Worm (Caenorhabditis elegans) whole organism, L4 larva: ENCODE measurements around the gene dhhc-1.

Experiments used
- T26A8.4 ChIP-seq: fragments of 200-800 bp; sonication (Bioruptor generic); IDR thresholded peaks from 2 replicates; pipeline ENCODE4 v1.3.6; 2022; ENCODE audit warnings: missing genetic modification characterization, missing compliant biosample characterization
- ZK337.2 ChIP-seq: fragments of 200-800 bp; sonication (Bioruptor generic); IDR thresholded peaks from 2 replicates; pipeline ENCODE4 v1.3.6; 2022; ENCODE audit warnings: missing genetic modification reagents, missing genetic modification characterization, missing compliant biosample characterization
- aha-1 ChIP-seq: fragments of 150-350 bp; peaks from one replicate; lab custom pipeline; 2014; ENCODE audit warnings: missing biosample characterization, missing genetic modification characterization
- aly-2 ChIP-seq: sonication (generic microtip); optimal IDR thresholded peaks from 2 replicates; lab custom pipeline; 2018; ENCODE audit warnings: missing biosample characterization, missing genetic modification characterization
- ama-1 ChIP-seq: fragments of 150-350 bp; optimal IDR thresholded peaks from 2 replicates; lab custom pipeline; 2014; ENCODE audit warnings: inconsistent platforms, mixed read lengths
- ceh-20 ChIP-seq: fragments of 200-800 bp; sonication (Bioruptor generic); IDR thresholded peaks from 2 replicates; pipeline ENCODE4 v1.3.6; 2022; ENCODE audit warnings: missing genetic modification reagents, missing genetic modification characterization, missing compliant biosample characterization
- ceh-28 ChIP-seq: fragments of 150-350 bp; optimal IDR thresholded peaks from 2 replicates; lab custom pipeline; 2014; ENCODE audit warnings: missing biosample characterization, missing genetic modification reagents, missing genetic modification characterization
- ceh-32 ChIP-seq: sonication (generic microtip); optimal IDR thresholded peaks from 2 replicates; lab custom pipeline; 2016; ENCODE audit warnings: mild to moderate bottlenecking, missing genetic modification characterization, missing compliant biosample characterization; ENCODE audit not compliant: poor library complexity
- ctbp-1 ChIP-seq: fragments of 200-800 bp; sonication (Bioruptor generic); IDR thresholded peaks from 2 replicates; pipeline ENCODE4 v1.3.6; 2022; ENCODE audit warnings: missing genetic modification reagents, missing genetic modification characterization, missing compliant biosample characterization
- daf-12 ChIP-seq: fragments of 150-350 bp; optimal IDR thresholded peaks from 2 replicates; lab custom pipeline; 2014; ENCODE audit warnings: missing biosample characterization, missing genetic modification reagents, missing genetic modification characterization
- daf-16 ChIP-seq, 3 experiments: sonication (generic microtip); optimal IDR thresholded peaks; 2 replicates each; lab custom pipeline; 2016 to 2017; ENCODE audit warnings: missing genetic modification characterization in 3 of 3, missing genetic modification reagents in 3 of 3, mild to moderate bottlenecking in 2 of 3, missing compliant biosample characterization in 2 of 3, missing biosample characterization in 1 of 3, moderate library complexity in 1 of 3
- dmd-6 ChIP-seq: fragments of 200-800 bp; sonication (Bioruptor generic); IDR thresholded peaks from 2 replicates; pipeline ENCODE4 v1.3.6; 2022; ENCODE audit warnings: missing genetic modification reagents, missing genetic modification characterization, missing compliant biosample characterization
- dmd-8 ChIP-seq: fragments of 200-800 bp; sonication (Bioruptor generic); IDR thresholded peaks from 2 replicates; pipeline ENCODE4 v1.3.6; 2022; ENCODE audit warnings: missing genetic modification characterization, missing compliant biosample characterization
- egl-27 ChIP-seq: sonication (generic microtip); optimal IDR thresholded peaks from 3 replicates; lab custom pipeline; 2017; ENCODE audit warnings: missing biosample characterization, missing genetic modification reagents, missing genetic modification characterization
- fkh-10 ChIP-seq: fragments of 150-350 bp; optimal IDR thresholded peaks from 2 replicates; lab custom pipeline; 2014; ENCODE audit warnings: missing biosample characterization, missing genetic modification reagents, missing genetic modification characterization
- fos-1 ChIP-seq: fragments of 150-350 bp; optimal IDR thresholded peaks from 2 replicates; lab custom pipeline; 2014; ENCODE audit warnings: missing biosample characterization, missing genetic modification characterization
- gei-8 ChIP-seq: fragments of 200-800 bp; sonication (Bioruptor generic); optimal IDR thresholded peaks from 2 replicates; lab custom pipeline; 2018; ENCODE audit warnings: mild to moderate bottlenecking, missing genetic modification characterization, missing compliant biosample characterization
- hif-1 ChIP-seq, 2 experiments: sonication (generic microtip); optimal IDR thresholded peaks; 2 replicates each; lab custom pipeline; 2016 to 2017; ENCODE audit warnings: missing compliant biosample characterization in 2 of 2, missing genetic modification characterization in 2 of 2, missing genetic modification reagents in 2 of 2, missing genotype in 2 of 2, mild to moderate bottlenecking in 1 of 2
- hlh-11 ChIP-seq: fragments of 200-800 bp; sonication (Bioruptor generic); optimal IDR thresholded peaks from 2 replicates; lab custom pipeline; 2018; ENCODE audit warnings: mild to moderate bottlenecking, missing genetic modification characterization, missing compliant biosample characterization
- hlh-30 ChIP-seq: sonication (generic microtip); optimal IDR thresholded peaks from 2 replicates; lab custom pipeline; 2017; ENCODE audit warnings: antibody characterized with exemption, mild to moderate bottlenecking, missing genetic modification characterization, missing compliant biosample characterization; ENCODE audit not compliant: insufficient read depth
- lin-1 ChIP-seq: fragments of 200-800 bp; sonication (Bioruptor generic); IDR thresholded peaks from 2 replicates; pipeline ENCODE4 v1.3.6; 2022; ENCODE audit warnings: missing genetic modification reagents, missing genetic modification characterization, missing compliant biosample characterization
- lin-15B ChIP-seq: fragments of 150-350 bp; sonication (generic microtip); optimal IDR thresholded peaks from 3 replicates; lab custom pipeline; 2014; ENCODE audit warnings: missing biosample characterization, missing genetic modification characterization
- lsy-2 ChIP-seq, 2 experiments: fragments of 150-350 bp in 1 of 2; sonication (generic microtip) in 1 of 2; optimal IDR thresholded peaks; 2 replicates each; lab custom pipeline; 2014 to 2017; ENCODE audit warnings: missing biosample characterization in 2 of 2, missing genetic modification characterization in 2 of 2
- mdl-1 ChIP-seq, 2 experiments: fragments of 150-350 bp in 1 of 2; sonication (generic microtip) in 1 of 2; optimal IDR thresholded peaks; 2 replicates each; lab custom pipeline; 2014 to 2017; ENCODE audit warnings: missing biosample characterization in 2 of 2, missing genetic modification characterization in 2 of 2
- mxl-2 ChIP-seq: fragments of 200-800 bp; sonication (Bioruptor generic); conservative IDR thresholded peaks from 2 replicates; pipeline ENCODE4 v1.3.6; 2022; ENCODE audit warnings: missing genetic modification reagents, missing genetic modification characterization, missing compliant biosample characterization
- mxl-3 ChIP-seq: fragments of 200-800 bp; sonication (Bioruptor generic); optimal IDR thresholded peaks from 2 replicates; lab custom pipeline; 2018; ENCODE audit warnings: mild to moderate bottlenecking, missing genetic modification characterization, missing compliant biosample characterization
- nhr-10 ChIP-seq: fragments of 150-350 bp; optimal IDR thresholded peaks from 2 replicates; lab custom pipeline; 2014; ENCODE audit warnings: missing biosample characterization, missing genetic modification characterization
- nhr-102 ChIP-seq: sonication (generic microtip); optimal IDR thresholded peaks from 2 replicates; lab custom pipeline; 2016; ENCODE audit warnings: mild to moderate bottlenecking, missing genetic modification characterization, moderate library complexity, missing compliant biosample characterization
- nhr-11 ChIP-seq: fragments of 150-350 bp; optimal IDR thresholded peaks from 2 replicates; lab custom pipeline; 2014; ENCODE audit warnings: missing biosample characterization, missing genetic modification characterization
- nhr-111 ChIP-seq: fragments of 200-800 bp; sonication (Bioruptor generic); optimal IDR thresholded peaks from 2 replicates; lab custom pipeline; 2018; ENCODE audit warnings: mild to moderate bottlenecking, missing genetic modification characterization, missing compliant biosample characterization
- nhr-28 ChIP-seq: fragments of 150-350 bp; optimal IDR thresholded peaks from 2 replicates; lab custom pipeline; 2014; ENCODE audit warnings: missing biosample characterization, missing genetic modification characterization
- nhr-48 ChIP-seq: sonication (generic microtip); optimal IDR thresholded peaks from 2 replicates; lab custom pipeline; 2016; ENCODE audit warnings: mild to moderate bottlenecking, missing genetic modification characterization, missing compliant biosample characterization
- nhr-6 ChIP-seq: fragments of 150-350 bp; optimal IDR thresholded peaks from 2 replicates; lab custom pipeline; 2014; ENCODE audit warnings: missing biosample characterization, missing genetic modification characterization
- pqm-1 ChIP-seq: sonication (generic microtip); optimal IDR thresholded peaks from 2 replicates; lab custom pipeline; 2017; ENCODE audit warnings: missing biosample characterization, missing genetic modification characterization
- rbr-2 ChIP-seq: sonication (generic microtip); optimal IDR thresholded peaks from 2 replicates; lab custom pipeline; 2016; ENCODE audit warnings: missing genotype, missing genetic modification characterization, missing compliant biosample characterization
- saeg-2 ChIP-seq: fragments of 200-800 bp; sonication (Bioruptor generic); IDR thresholded peaks from 2 replicates; pipeline ENCODE4 v1.3.6; 2022; ENCODE audit warnings: missing genetic modification reagents, missing genetic modification characterization, missing compliant biosample characterization
- skn-1 ChIP-seq: fragments of 150-350 bp; optimal IDR thresholded peaks from 2 replicates; lab custom pipeline; 2014; ENCODE audit warnings: missing biosample characterization, missing genetic modification characterization
- unc-39 ChIP-seq: sonication (generic microtip); optimal IDR thresholded peaks from 2 replicates; lab custom pipeline; 2017; ENCODE audit warnings: missing biosample characterization, missing genetic modification characterization
- unc-62 ChIP-seq, 3 experiments: fragments of 150-350 bp in 1 of 3; sonication (generic microtip); optimal IDR thresholded peaks in 2 of 3; peaks in 1 of 3; 1 replicate in 1 of 3; 2 replicates in 2 of 3; lab custom pipeline; 2014 to 2017; ENCODE audit warnings: missing biosample characterization in 3 of 3, missing genetic modification characterization in 3 of 3, missing genetic modification reagents in 3 of 3, missing genotype in 1 of 3
- zfp-2 ChIP-seq: sonication (generic microtip); optimal IDR thresholded peaks from 2 replicates; lab custom pipeline; 2016; ENCODE audit warnings: mild to moderate bottlenecking, missing genetic modification characterization, missing compliant biosample characterization
- ztf-11 ChIP-seq: fragments of 150-350 bp; optimal IDR thresholded peaks from 2 replicates; lab custom pipeline; 2014; ENCODE audit warnings: missing biosample characterization, missing genetic modification characterization

dhhc-1 gene

DNA sequence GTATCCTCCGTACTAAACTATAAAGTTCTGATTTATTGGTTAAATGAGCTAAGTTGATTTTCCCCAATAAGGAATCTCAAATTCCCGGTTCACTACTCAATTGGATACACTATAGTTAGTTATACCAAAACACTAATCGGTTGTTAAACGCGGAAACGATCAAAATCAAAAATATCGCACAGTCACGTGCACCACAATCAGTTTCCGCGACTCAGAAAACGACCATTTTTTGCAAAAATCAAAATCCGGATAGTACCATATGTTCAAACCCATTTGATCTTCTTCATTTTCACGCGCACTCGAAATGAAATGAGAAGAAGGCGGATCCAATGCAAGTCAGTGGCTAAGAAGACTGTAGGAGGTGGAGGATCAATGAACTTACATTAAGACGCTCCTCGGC is 18.7 kb downstream of the dhhc-1 start:
- TF ChIP-seq mdl-1 (tag; optimal IDR thresholded peaks at IDR 0.05; lab: Kevin White, UChicago) (peak in 1 of 2 experiments; percentile 66), nhr-11 (tag; lab: Kevin White, UChicago) (no peak), hlh-11 (tag; lab: Kevin White, UChicago) (peak; percentile 31), nhr-28 (tag; lab: Kevin White, UChicago) (peak; percentile 59), hlh-30 (tag; lab: Kevin White, UChicago) (peak; percentile 30)

DNA sequence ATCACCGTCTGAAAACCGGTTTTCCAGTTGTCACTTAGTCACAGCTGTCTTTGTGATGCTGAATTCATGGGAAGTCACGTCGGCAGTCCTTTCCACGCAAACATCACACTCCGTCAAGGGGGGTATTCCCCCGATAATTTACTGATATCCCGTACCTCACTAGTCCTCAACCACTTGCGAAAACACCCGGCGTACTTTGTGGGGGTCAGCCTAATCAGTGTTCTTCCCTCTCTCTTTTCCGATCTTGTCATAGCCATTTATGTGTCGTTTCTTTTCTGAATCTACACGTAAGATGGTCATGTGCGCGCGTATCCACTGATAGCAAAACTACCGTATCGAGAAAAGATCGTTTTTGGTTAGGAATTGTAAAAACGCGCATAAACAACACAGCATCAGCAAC is 20.8 kb downstream of the dhhc-1 start:
- TF ChIP-seq aha-1 (peak; percentile 97), daf-16 (GFP tag; optimal IDR thresholded peaks at IDR 0.05; lab: Kevin White, UChicago) (no peak), daf-16 (tag; optimal IDR thresholded peaks at IDR 0.05; lab: Kevin White, UChicago) (no peak), nhr-28 (tag; lab: Kevin White, UChicago) (peak; percentile 43), daf-12 (tag; lab: Kevin White, UChicago) (no peak), unc-62 (GFP tag; optimal IDR thresholded peaks at IDR 0.05 in 1 of 2; lab: Kevin White, UChicago) (peak in 1 of 2 experiments; percentile 59), unc-62 (tag; optimal IDR thresholded peaks at IDR 0.05; lab: Kevin White, UChicago) (no peak), rbr-2 (no peak), hif-1 (tag; optimal IDR thresholded peaks at IDR 0.05; lab: Kevin White, UChicago) (peak; percentile 18 to 73), dmd-6 (GFP tag; lab: Robert Waterston, UW) (peak; percentile 28), lsy-2 (tag; optimal IDR thresholded peaks at IDR 0.05; lab: Kevin White, UChicago) (peak in 1 of 2 experiments; percentile 22), gei-8 (GFP tag; lab: Kevin White, UChicago) (peak; percentile 10), hlh-30 (tag; lab: Kevin White, UChicago) (peak; percentile 55), mxl-3 (peak; percentile 57), hlh-11 (tag; lab: Kevin White, UChicago) (peak; percentile 75), nhr-48 (tag; lab: Kevin White, UChicago) (peak; percentile 90), mdl-1 (tag; optimal IDR thresholded peaks at IDR 0.05; lab: Kevin White, UChicago) (peak; percentile 47 to 56), pqm-1 (tag; lab: Kevin White, UChicago) (no peak)
- TF ChIP-seq, all 104 proteins: peak for 12

DNA sequence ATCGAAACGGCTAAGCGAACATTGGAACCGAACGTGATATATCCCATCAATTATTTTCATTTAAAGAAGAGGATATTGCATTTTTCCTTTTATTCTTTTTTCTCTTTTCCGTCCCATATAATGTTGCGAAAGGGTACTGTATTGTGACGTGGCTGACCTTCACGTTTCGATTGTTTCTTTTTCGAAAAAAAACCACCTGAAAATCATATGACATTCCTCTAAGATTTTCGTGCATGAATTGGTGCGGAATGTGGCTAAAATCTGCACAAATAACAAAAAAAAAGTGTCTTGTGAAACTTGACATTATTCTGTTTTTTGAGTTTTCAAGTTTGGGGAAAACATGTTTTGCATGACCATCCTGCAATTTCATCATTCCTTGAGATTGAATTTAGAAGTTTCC is 21.9 kb downstream of the dhhc-1 start:
- TF ChIP-seq nhr-102 (no peak), aha-1 (peak; percentile 98), gei-8 (GFP tag; lab: Kevin White, UChicago) (no peak), mxl-2 (no peak), ceh-20 (GFP tag; lab: Robert Waterston, UW) (no peak), T26A8.4 (GFP tag; lab: Robert Waterston, UW) (no peak), ctbp-1 (GFP tag; lab: Robert Waterston, UW) (no peak)

DNA sequence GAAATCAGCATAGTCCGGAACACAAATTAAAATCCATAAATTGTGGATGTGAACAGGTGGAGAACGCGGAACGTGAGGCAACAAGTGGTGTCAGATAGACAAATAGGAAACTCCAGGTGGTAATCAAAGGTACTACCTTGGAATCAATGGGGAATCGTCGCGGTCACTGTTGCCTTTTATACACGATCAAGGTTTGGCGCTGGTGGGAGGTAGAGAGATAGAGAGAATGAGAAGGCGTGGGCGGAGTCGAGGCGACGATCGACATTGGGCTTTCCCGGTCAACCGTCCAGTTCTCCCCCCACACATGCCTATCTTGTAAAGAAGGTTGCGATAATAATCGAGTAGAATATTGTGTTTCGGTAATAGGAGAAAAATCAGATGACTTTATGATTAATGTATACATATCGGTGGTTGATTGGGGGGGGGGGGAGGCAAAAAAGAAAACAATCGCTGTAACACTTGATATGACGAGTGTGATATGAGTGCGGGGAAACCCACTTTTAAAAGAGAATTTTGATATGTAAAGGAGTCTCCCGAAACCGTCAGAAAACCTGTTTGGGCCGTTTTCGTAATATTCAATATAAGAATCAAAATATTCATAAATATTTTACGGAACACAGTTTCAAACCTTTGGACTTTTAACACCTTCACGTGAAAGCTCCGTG is 22.5 kb downstream of the dhhc-1 start, which contains the start of the genes H40L08.8, H40L08.2 and H40L08.7:
H40L08.8 (minus strand) TSS at position 37 of the 665 bp plus-strand sequence.
H40L08.2 (minus strand) TSS at position 148 of the 665 bp plus-strand sequence.
H40L08.7 (minus strand) TSS at position 148 of the 665 bp plus-strand sequence.
- TF ChIP-seq saeg-2 = no peak
- no peak for TF ChIP-seq fos-1 (tag; lab: Kevin White, UChicago)
- peak; percentile 97 for TF ChIP-seq ama-1 (lab: Kevin White, UChicago)
- TF ChIP-seq fkh-10 = no peak
- no peak for TF ChIP-seq unc-39 (tag; lab: Kevin White, UChicago)
- no peak for TF ChIP-seq lin-1
- no peak for TF ChIP-seq egl-27 (tag; lab: Kevin White, UChicago)
- peak; percentile 45 for TF ChIP-seq mxl-3
- no peak for TF ChIP-seq nhr-6
- no peak for TF ChIP-seq nhr-102
- no peak for TF ChIP-seq ceh-28 (tag; lab: Kevin White, UChicago)
- TF ChIP-seq aha-1 = peak; percentile 98
- TF ChIP-seq ZK337.2 = no peak
- no peak for TF ChIP-seq nhr-111 (GFP tag; lab: Kevin White, UChicago)
- no peak for TF ChIP-seq dmd-8
- no peak for TF ChIP-seq nhr-11 (tag; lab: Kevin White, UChicago)
- peak; percentile 56 for TF ChIP-seq hlh-30 (tag; lab: Kevin White, UChicago)
- TF ChIP-seq hlh-11 (tag; lab: Kevin White, UChicago) = peak; percentile 49
- no peak for TF ChIP-seq aly-2
- TF ChIP-seq lin-15B (tag; lab: Kevin White, UChicago) = no peak
- TF ChIP-seq ztf-11 (tag; lab: Kevin White, UChicago) = no peak
- no peak for TF ChIP-seq pqm-1 (tag; lab: Kevin White, UChicago)
- TF ChIP-seq skn-1 (tag; lab: Kevin White, UChicago) = no peak
- peak; percentile 16; the same call in 1 of the 2 replicates for TF ChIP-seq dmd-6 (GFP tag; lab: Robert Waterston, UW)
- TF ChIP-seq ceh-32 (tag; lab: Kevin White, UChicago) = no peak
- TF ChIP-seq rbr-2 = no peak
- no peak for TF ChIP-seq zfp-2 (tag; lab: Kevin White, UChicago)
- TF ChIP-seq nhr-10 (tag; lab: Kevin White, UChicago) = no peak
- TF ChIP-seq mdl-1 (tag; optimal IDR thresholded peaks at IDR 0.05; lab: Kevin White, UChicago) = peak; percentile 42 to 47
- no peak for TF ChIP-seq lsy-2 (tag; optimal IDR thresholded peaks at IDR 0.05; lab: Kevin White, UChicago)
